Worm (Caenorhabditis elegans): ENCODE measurements around the gene Y54F10BM.12.

Y54F10BM.12 gene

ce11 chrIII:2316439-2316838 lies 13.0 kb downstream of the Y54F10BM.12 start:
- TF ChIP-seq flh-1 (GFP tag; optimal IDR thresholded peaks at IDR 0.05) (no peak), ceh-39 (tag; optimal IDR thresholded peaks at IDR 0.05) (no peak), nhr-2 (tag; optimal IDR thresholded peaks at IDR 0.05) (no peak), snpc-4 (tag; optimal IDR thresholded peaks at IDR 0.05) (no peak), unc-120 (tag; optimal IDR thresholded peaks at IDR 0.05; ENCODE audit: poor library complexity, severe bottlenecking) (no peak), lin-32 (GFP tag; optimal IDR thresholded peaks at IDR 0.05) (no peak), elt-3 (tag; optimal IDR thresholded peaks at IDR 0.05) (no peak), tbx-8 (GFP tag; optimal IDR thresholded peaks at IDR 0.05) (no peak), blmp-1 (tag; optimal IDR thresholded peaks at IDR 0.05) (no peak), ztf-11 (tag; optimal IDR thresholded peaks at IDR 0.05) (no peak), zip-8 (tag; optimal IDR thresholded peaks at IDR 0.05) (no peak), ces-1 (GFP tag; optimal IDR thresholded peaks at IDR 0.05) (no peak), mab-5 (tag; optimal IDR thresholded peaks at IDR 0.05) (no peak), nhr-28 (tag; optimal IDR thresholded peaks at IDR 0.05) (no peak)

- TF ChIP-seq lin-13 (tag; optimal IDR thresholded peaks at IDR 0.05), result no peak
- no peak for TF ChIP-seq snpc-4 (tag; optimal IDR thresholded peaks at IDR 0.05)
- TF ChIP-seq flh-1 (GFP tag; optimal IDR thresholded peaks at IDR 0.05), result no peak
- TF ChIP-seq M03D4.4 (tag; optimal IDR thresholded peaks at IDR 0.05), result no peak
- no peak for TF ChIP-seq nhr-2 (tag; optimal IDR thresholded peaks at IDR 0.05)
- TF ChIP-seq nhr-28 (tag; optimal IDR thresholded peaks at IDR 0.05), result no peak
- no peak for TF ChIP-seq mls-2 (tag; optimal IDR thresholded peaks at IDR 0.05)
- no peak for TF ChIP-seq zip-8 (tag; optimal IDR thresholded peaks at IDR 0.05)
These were observed 14.8 kb downstream of the Y54F10BM.12 start for ce11 chrIII:2314678-2315077.

- TF ChIP-seq drap-1 (GFP tag; optimal IDR thresholded peaks at IDR 0.05) (no peak), nhr-28 (tag; optimal IDR thresholded peaks at IDR 0.05) (no peak), unc-120 (tag; optimal IDR thresholded peaks at IDR 0.05; ENCODE audit: poor library complexity, severe bottlenecking) (no peak), elt-1 (tag; optimal IDR thresholded peaks at IDR 0.05; ENCODE audit: borderline replicate concordance, insufficient read depth) (no peak), lsy-2 (tag; optimal IDR thresholded peaks at IDR 0.05) (no peak), nhr-76 (tag; optimal IDR thresholded peaks at IDR 0.05) (no peak), blmp-1 (tag; optimal IDR thresholded peaks at IDR 0.05) (no peak), ces-1 (GFP tag; optimal IDR thresholded peaks at IDR 0.05) (peak; percentile 44)
These were observed 15.4 kb downstream of the Y54F10BM.12 start, which contains the start of the genes fbxa-66 and iffb-1 for ce11 chrIII:2313985-2314494. Gene fbxa-66 (minus strand): TSS chrIII:2314035. Gene iffb-1 (plus strand): TSS chrIII:2314436.

ce11 chrIII:2310996-2311395 lies 18.5 kb downstream of the Y54F10BM.12 start:
- TF ChIP-seq M03D4.4 (tag; optimal IDR thresholded peaks at IDR 0.05) (no peak), unc-39 (tag; optimal IDR thresholded peaks at IDR 0.05) (no peak), nhr-28 (tag; optimal IDR thresholded peaks at IDR 0.05) (no peak), ztf-11 (tag; optimal IDR thresholded peaks at IDR 0.05) (no peak), ham-2 (GFP tag; optimal IDR thresholded peaks at IDR 0.05) (no peak), zip-8 (tag; optimal IDR thresholded peaks at IDR 0.05) (no peak), sptf-1 (tag; optimal IDR thresholded peaks at IDR 0.05) (no peak), lin-32 (GFP tag; optimal IDR thresholded peaks at IDR 0.05) (no peak), unc-120 (tag; optimal IDR thresholded peaks at IDR 0.05; ENCODE audit: poor library complexity, severe bottlenecking) (no peak), lin-13 (tag; optimal IDR thresholded peaks at IDR 0.05) (no peak), drap-1 (GFP tag; optimal IDR thresholded peaks at IDR 0.05) (no peak), blmp-1 (tag; optimal IDR thresholded peaks at IDR 0.05) (no peak), ceh-43 (GFP tag; optimal IDR thresholded peaks at IDR 0.05) (no peak), nhr-12 (tag; optimal IDR thresholded peaks at IDR 0.05) (no peak), nhr-237 (tag; optimal IDR thresholded peaks at IDR 0.05) (no peak)

ce11 chrIII:2308026-2308425 lies 21.5 kb downstream of the Y54F10BM.12 start, which contains the start of the genes fbxa-1 and Y54F10BM.20:
Gene fbxa-1 (minus strand): TSS chrIII:2308126.
Gene Y54F10BM.20 (plus strand): TSS chrIII:2308256.
- TF ChIP-seq sem-2 (GFP tag; optimal IDR thresholded peaks at IDR 0.05) (no peak), snpc-4 (tag; optimal IDR thresholded peaks at IDR 0.05) (no peak), elt-3 (tag; optimal IDR thresholded peaks at IDR 0.05) (no peak), unc-62 (GFP tag; optimal IDR thresholded peaks at IDR 0.05) (no peak)

- no peak for TF ChIP-seq nhr-28 (tag; optimal IDR thresholded peaks at IDR 0.05)
- no peak for TF ChIP-seq zip-8 (tag; optimal IDR thresholded peaks at IDR 0.05)
- TF ChIP-seq ham-2 (GFP tag; optimal IDR thresholded peaks at IDR 0.05), result peak; percentile 30
- no peak for TF ChIP-seq ztf-11 (tag; optimal IDR thresholded peaks at IDR 0.05)
- no peak for TF ChIP-seq bed-3 (GFP tag; optimal IDR thresholded peaks at IDR 0.05)
- TF ChIP-seq lsy-2 (tag; optimal IDR thresholded peaks at IDR 0.05), result peak; percentile 0
- peak; percentile 56 for TF ChIP-seq lin-13 (tag; optimal IDR thresholded peaks at IDR 0.05)
- peak; percentile 88 for TF ChIP-seq cnd-1 (tag; optimal IDR thresholded peaks at IDR 0.05)
- TF ChIP-seq elt-3 (tag; optimal IDR thresholded peaks at IDR 0.05), result no peak
- TF ChIP-seq ces-1 (GFP tag; optimal IDR thresholded peaks at IDR 0.05), result peak; percentile 67
- TF ChIP-seq unc-62 (GFP tag; optimal IDR thresholded peaks at IDR 0.05), result no peak
- peak; percentile 18 for TF ChIP-seq mls-2 (tag; optimal IDR thresholded peaks at IDR 0.05)
- TF ChIP-seq elt-1 (tag; optimal IDR thresholded peaks at IDR 0.05; ENCODE audit: borderline replicate concordance, insufficient read depth), result no peak
- peak; percentile 36 for TF ChIP-seq mep-1 (tag; optimal IDR thresholded peaks at IDR 0.05)
- peak; percentile 76 for TF ChIP-seq lin-32 (GFP tag; optimal IDR thresholded peaks at IDR 0.05)
- TF ChIP-seq nhr-2 (tag; optimal IDR thresholded peaks at IDR 0.05), result peak; percentile 25
- no peak for TF ChIP-seq blmp-1 (tag; optimal IDR thresholded peaks at IDR 0.05)
- TF ChIP-seq sptf-1 (tag; optimal IDR thresholded peaks at IDR 0.05), result no peak
- TF ChIP-seq unc-39 (tag; optimal IDR thresholded peaks at IDR 0.05), result peak; percentile 32
- peak; percentile 31 for TF ChIP-seq pha-4 (tag; optimal IDR thresholded peaks at IDR 0.05)
- TF ChIP-seq mab-5 (tag; optimal IDR thresholded peaks at IDR 0.05), result no peak
These were observed 24.6 kb downstream of the Y54F10BM.12 start, which contains the start of gene Y54F10BM.9 for ce11 chrIII:2304867-2305266. Gene Y54F10BM.9 (minus strand): TSS chrIII:2304927.
